Worm (Caenorhabditis elegans) whole organism, late embryonic: Measurements from ENCODE around the gene F15D4.6.

Experiments
- K02D7.2 ChIP-seq: sonication (generic microtip); optimal IDR thresholded peaks from 2 replicates; lab custom pipeline; 2017; ENCODE audit warnings: mild to moderate bottlenecking, missing genetic modification characterization, missing compliant biosample characterization
- Y22D7AL.16 ChIP-seq: sonication (generic microtip); optimal IDR thresholded peaks from 2 replicates; lab custom pipeline; 2016; ENCODE audit warnings: missing genetic modification characterization, missing compliant biosample characterization
- ceh-6 ChIP-seq: fragments of 200-800 bp; sonication (Bioruptor generic); optimal IDR thresholded peaks from 2 replicates; lab custom pipeline; 2018; ENCODE audit warnings: mild to moderate bottlenecking, missing genetic modification characterization, missing compliant biosample characterization
- hlh-6 ChIP-seq: sonication (generic microtip); optimal IDR thresholded peaks from 2 replicates; lab custom pipeline; 2016; ENCODE audit warnings: missing genotype, missing genetic modification characterization, missing compliant biosample characterization
- lin-11 ChIP-seq: fragments of 200-800 bp; sonication (Bioruptor generic); optimal IDR thresholded peaks from 2 replicates; lab custom pipeline; 2018; ENCODE audit warnings: mild to moderate bottlenecking, missing genetic modification characterization, missing compliant biosample characterization
- pha-4 ChIP-seq: fragments of 150-350 bp; optimal IDR thresholded peaks from 2 replicates; lab custom pipeline; 2018; ENCODE audit warnings: missing biosample characterization, missing genetic modification reagents, missing genetic modification characterization
- tbx-7 ChIP-seq: sonication (generic microtip); optimal IDR thresholded peaks from 2 replicates; lab custom pipeline; 2016; ENCODE audit warnings: missing genotype, missing genetic modification characterization, missing compliant biosample characterization

DNA sequence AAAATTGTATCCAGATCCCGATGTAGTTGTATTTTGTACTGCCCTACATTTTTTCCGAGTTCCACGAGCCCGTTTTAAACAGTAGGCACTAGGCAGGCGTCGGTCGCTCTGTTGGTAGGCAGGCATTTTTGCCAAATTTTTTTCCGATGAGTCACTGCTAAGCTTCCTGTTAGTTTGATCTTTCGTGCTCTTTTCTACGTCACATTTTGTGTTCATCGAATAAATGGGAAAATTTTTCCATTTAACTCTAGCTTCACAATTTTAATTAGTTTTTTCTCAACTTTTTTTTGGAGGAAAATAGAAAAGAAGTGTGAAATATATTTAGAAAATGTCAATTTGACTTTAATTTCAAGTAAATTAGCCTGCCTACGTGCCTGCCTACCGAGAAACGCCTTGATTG, 18.3 kb downstream of the F15D4.6 start:
- TF ChIP-seq ceh-6 (GFP tag; lab: Kevin White, UChicago) = no peak
- no peak for TF ChIP-seq Y22D7AL.16 (tag; lab: Kevin White, UChicago)
- no peak for TF ChIP-seq pha-4 (tag; lab: Kevin White, UChicago)
- no peak for TF ChIP-seq lin-11
- no peak for TF ChIP-seq hlh-6
- no peak for TF ChIP-seq tbx-7 (tag; lab: Kevin White, UChicago)
- TF ChIP-seq K02D7.2 (tag; lab: Kevin White, UChicago) = no peak
